Fruit fly (Drosophila melanogaster) Kc167 (cell line): Measurements from ENCODE around the gene CG7300.

Experiments used
- Myc ChIP-seq: fragments of >200 bp; optimal IDR thresholded peaks from 2 replicates; lab custom pipeline; 2017; ENCODE audit warnings: missing external identifiers
- Sin3A ChIP-seq: fragments of >200 bp; optimal IDR thresholded peaks from 2 replicates; lab custom pipeline; 2018; ENCODE audit warnings: missing external identifiers
- ttk ChIP-seq: sonication (Bioruptor generic); optimal IDR thresholded peaks from 2 replicates; lab custom pipeline; 2017; ENCODE audit warnings: missing external identifiers

dm6 chr2L:10654520-10654919 is 43.3 kb downstream of the CG7300 start:
- no peak for TF ChIP-seq Myc (lab: Kevin White, UChicago)
- no peak for TF ChIP-seq ttk (lab: Kevin White, UChicago)
- no peak for TF ChIP-seq Sin3A (lab: Kevin White, UChicago)
